Worm (Caenorhabditis elegans) whole organism, midembryonic: ENCODE measurements around the gene hlh-27.

Experiments used
- T22C8.4 ChIP-seq: fragments of 200-800 bp; sonication (Bioruptor generic); IDR thresholded peaks from 2 replicates; pipeline ENCODE4 v1.3.6; 2022; ENCODE audit warnings: missing genetic modification characterization, missing compliant biosample characterization
- cog-1 ChIP-seq: sonication (generic microtip); optimal IDR thresholded peaks from 2 replicates; lab custom pipeline; 2016; ENCODE audit warnings: missing genetic modification characterization, missing compliant biosample characterization
- flt-1 ChIP-seq: fragments of 200-800 bp; sonication (Bioruptor generic); IDR thresholded peaks from 2 replicates; pipeline ENCODE4 v1.3.6; 2022; ENCODE audit warnings: missing genetic modification characterization, missing compliant biosample characterization
- klf-2 ChIP-seq: fragments of 200-800 bp; sonication (Bioruptor generic); conservative IDR thresholded peaks from 2 replicates; pipeline ENCODE4 v1.3.6; 2022; ENCODE audit warnings: missing genetic modification reagents, missing genetic modification characterization, missing compliant biosample characterization
- med-1 ChIP-seq: sonication (generic microtip); optimal IDR thresholded peaks from 2 replicates; lab custom pipeline; 2017; ENCODE audit warnings: missing genetic modification characterization, mild to moderate bottlenecking, missing compliant biosample characterization, antibody characterized with exemption, missing genetic modification reagents; ENCODE audit not compliant: insufficient read depth
- ref-1 ChIP-seq: fragments of 200-800 bp; sonication (Bioruptor generic); conservative IDR thresholded peaks from 2 replicates; pipeline ENCODE4 v1.3.6; 2022; ENCODE audit warnings: missing genetic modification reagents, missing genetic modification characterization, missing compliant biosample characterization
- ztf-29 ChIP-seq: fragments of 200-800 bp; sonication (Bioruptor generic); IDR thresholded peaks from 2 replicates; pipeline ENCODE4 v1.3.6; 2022; ENCODE audit warnings: missing genetic modification reagents, missing genetic modification characterization, missing compliant biosample characterization

- no peak for TF ChIP-seq cog-1
- TF ChIP-seq med-1 (GFP tag; lab: Kevin White, UChicago): no peak
- no peak for TF ChIP-seq ztf-29 (GFP tag; lab: Robert Waterston, UW)
- no peak for TF ChIP-seq flt-1
- TF ChIP-seq ref-1 (GFP tag; lab: Robert Waterston, UW): no peak
- TF ChIP-seq klf-2 (GFP tag; lab: Robert Waterston, UW): no peak
- TF ChIP-seq T22C8.4 (GFP tag; lab: Robert Waterston, UW): no peak
These were observed 9.7 kb upstream of the hlh-27 start, which contains the start of gene C17C3.6 for ce11 chrII:5549746-5550145.
